Worm (Caenorhabditis elegans) whole organism, L1 larva: ENCODE results near the gene Y116F11B.14.

Source experiments
- C04F5.9 ChIP-seq: sonication (generic microtip); optimal IDR thresholded peaks from 2 replicates; lab custom pipeline; 2016; ENCODE audit warnings: missing genetic modification characterization, missing compliant biosample characterization
- ces-1 ChIP-seq: fragments of 150-350 bp; optimal IDR thresholded peaks from 2 replicates; lab custom pipeline; 2014; ENCODE audit warnings: missing biosample characterization, missing genetic modification reagents, missing genetic modification characterization
- ets-5 ChIP-seq: fragments of 200-800 bp; sonication (Bioruptor generic); IDR thresholded peaks from 2 replicates; pipeline ENCODE4 v1.3.6; 2022; ENCODE audit warnings: missing genetic modification characterization, missing compliant biosample characterization
- hlh-17 ChIP-seq: fragments of 200-800 bp; sonication (Bioruptor generic); optimal IDR thresholded peaks from 2 replicates; lab custom pipeline; 2018; ENCODE audit warnings: missing genetic modification characterization, mild to moderate bottlenecking, missing compliant biosample characterization, moderate library complexity, borderline replicate concordance
- lin-35 ChIP-seq, 2 experiments: fragments of 150-350 bp; optimal IDR thresholded peaks; 2 replicates each; lab custom pipeline; 2014; ENCODE audit warnings: missing biosample characterization in 2 of 2, missing genetic modification characterization in 2 of 2, missing genetic modification reagents in 2 of 2
- lin-39 ChIP-seq: fragments of 150-350 bp; optimal IDR thresholded peaks from 2 replicates; lab custom pipeline; 2014; ENCODE audit warnings: missing biosample characterization, missing genetic modification reagents, missing genetic modification characterization
- nhr-84 ChIP-seq: sonication (generic microtip); optimal IDR thresholded peaks from 2 replicates; lab custom pipeline; 2017; ENCODE audit warnings: missing biosample characterization, missing genetic modification characterization
- unc-62 ChIP-seq: fragments of 150-350 bp; optimal IDR thresholded peaks from 2 replicates; lab custom pipeline; 2014; ENCODE audit warnings: missing biosample characterization, missing genetic modification reagents, missing genetic modification characterization
- vab-15 ChIP-seq: sonication (generic microtip); optimal IDR thresholded peaks from 2 replicates; lab custom pipeline; 2017; ENCODE audit warnings: missing genotype, mild to moderate bottlenecking, missing genetic modification characterization, missing compliant biosample characterization
- zag-1 ChIP-seq: fragments of 150-350 bp; optimal IDR thresholded peaks from 2 replicates; lab custom pipeline; 2014; ENCODE audit warnings: missing biosample characterization, missing genetic modification characterization
- ztf-11 ChIP-seq, 2 experiments: sonication (generic microtip); optimal IDR thresholded peaks; 2 replicates each; lab custom pipeline; 2016 to 2017; ENCODE audit warnings: missing genetic modification characterization in 2 of 2, missing biosample characterization in 1 of 2, missing compliant biosample characterization in 1 of 2

ce11 chrV:19897557-19897956, 1.7 kb upstream of the Y116F11B.14 start:
- TF ChIP-seq lin-39 (tag; lab: Kevin White, UChicago) (no peak), lin-35 (GFP tag; optimal IDR thresholded peaks at IDR 0.05; lab: Kevin White, UChicago) (peak; percentile 13 to 30), unc-62 (GFP tag; lab: Kevin White, UChicago) (no peak), zag-1 (tag; lab: Kevin White, UChicago) (no peak), ets-5 (no peak), ces-1 (GFP tag; lab: Kevin White, UChicago) (no peak), ztf-11 (tag; optimal IDR thresholded peaks at IDR 0.05; lab: Kevin White, UChicago) (no peak), nhr-84 (tag; lab: Kevin White, UChicago) (no peak), hlh-17 (no peak), C04F5.9 (tag; lab: Kevin White, UChicago) (no peak), vab-15 (tag; lab: Kevin White, UChicago) (no peak)
